Fruit fly (Drosophila melanogaster) whole organism, embryonic: ENCODE results near the gene tho2.

Source experiments
- BEAF-32 ChIP-seq: fragments of 200-800 bp; sonication (Bioruptor generic); optimal IDR thresholded peaks from 3 replicates; lab custom pipeline; 2017; ENCODE audit warnings: missing biosample characterization, missing genetic modification characterization, mild to moderate bottlenecking, moderate library complexity, missing genetic modification reagents
- CG10209 ChIP-seq: fragments of 200-800 bp; sonication (Bioruptor generic); optimal IDR thresholded peaks from 3 replicates; lab custom pipeline; 2017; ENCODE audit warnings: missing biosample characterization, mild to moderate bottlenecking, missing genetic modification characterization, missing genetic modification reagents
- CG10274 ChIP-seq: fragments of 200-800 bp; sonication (Bioruptor generic); optimal IDR thresholded peaks from 3 replicates; lab custom pipeline; 2017; ENCODE audit warnings: missing biosample characterization, mild to moderate bottlenecking, missing genetic modification characterization
- CG12236 ChIP-seq: fragments of 200-800 bp; sonication (Bioruptor generic); optimal IDR thresholded peaks from 2 replicates; lab custom pipeline; 2016; ENCODE audit warnings: missing biosample characterization, missing genetic modification characterization
- CG13424 ChIP-seq: fragments of 200-800 bp; sonication (Bioruptor generic); optimal IDR thresholded peaks from 2 replicates; lab custom pipeline; 2019; ENCODE audit warnings: missing biosample characterization, mild to moderate bottlenecking, missing genetic modification characterization, moderate library complexity
- CG13775 ChIP-seq: fragments of 200-800 bp; sonication (Bioruptor generic); optimal IDR thresholded peaks from 3 replicates; lab custom pipeline; 2017; ENCODE audit warnings: missing biosample characterization, mild to moderate bottlenecking, missing genetic modification characterization
- CG14667 ChIP-seq: fragments of 200-800 bp; sonication (Bioruptor generic); IDR thresholded peaks from 2 replicates; pipeline ENCODE4 v1.3.6; 2022; ENCODE audit warnings: missing biosample characterization, missing genetic modification characterization
- CG15514 ChIP-seq: fragments of 200-800 bp; sonication (Bioruptor generic); optimal IDR thresholded peaks from 3 replicates; lab custom pipeline; 2017; ENCODE audit warnings: missing biosample characterization, missing genetic modification characterization, mild to moderate bottlenecking, moderate library complexity, missing genetic modification reagents
- CG17612 ChIP-seq: fragments of 200-800 bp; sonication (Bioruptor generic); IDR thresholded peaks from 2 replicates; pipeline ENCODE4 v1.3.6; 2022; ENCODE audit warnings: missing biosample characterization, missing genetic modification characterization
- CG1792 ChIP-seq: fragments of 200-800 bp; sonication (Bioruptor generic); optimal IDR thresholded peaks from 2 replicates; lab custom pipeline; 2016; ENCODE audit warnings: missing biosample characterization, missing genetic modification characterization
- CG18476 ChIP-seq: fragments of 200-800 bp; sonication (Bioruptor generic); optimal IDR thresholded peaks from 2 replicates; lab custom pipeline; 2016; ENCODE audit warnings: missing biosample characterization, mild to moderate bottlenecking, missing genetic modification characterization
- CG2199 ChIP-seq: fragments of 200-800 bp; sonication (Bioruptor generic); IDR thresholded peaks from 3 replicates; pipeline ENCODE4 v1.3.6; 2022; ENCODE audit warnings: missing biosample characterization, missing genetic modification characterization
- CG32532 ChIP-seq: fragments of 200-800 bp; sonication (Bioruptor generic); IDR thresholded peaks from 2 replicates; pipeline ENCODE4 v1.3.6; 2022; ENCODE audit warnings: missing biosample characterization, missing genetic modification characterization
- CG33213 ChIP-seq: fragments of 200-800 bp; sonication (Bioruptor generic); optimal IDR thresholded peaks from 3 replicates; lab custom pipeline; 2016; ENCODE audit warnings: missing biosample characterization, missing genetic modification characterization
- CG4424 ChIP-seq: fragments of 200-800 bp; sonication (Bioruptor generic); optimal IDR thresholded peaks from 3 replicates; lab custom pipeline; 2016; ENCODE audit warnings: missing biosample characterization, missing genetic modification characterization
- CG5245 ChIP-seq: fragments of 200-800 bp; sonication (Bioruptor generic); optimal IDR thresholded peaks from 3 replicates; lab custom pipeline; 2016; ENCODE audit warnings: missing biosample characterization, missing genetic modification characterization
- CG8924 ChIP-seq: fragments of 200-800 bp; optimal IDR thresholded peaks from 3 replicates; lab custom pipeline; 2019; ENCODE audit warnings: missing biosample characterization, mild to moderate bottlenecking, missing genetic modification characterization, moderate library complexity
- CG9797 ChIP-seq: fragments of 200-800 bp; sonication (Bioruptor generic); optimal IDR thresholded peaks from 3 replicates; lab custom pipeline; 2018; ENCODE audit warnings: missing biosample characterization, mild to moderate bottlenecking, missing genetic modification characterization
- CG9932 ChIP-seq: fragments of 200-800 bp; sonication (Bioruptor generic); IDR thresholded peaks from 2 replicates; pipeline ENCODE4 v1.3.6; 2022; ENCODE audit warnings: missing biosample characterization, missing genetic modification characterization
- Doc3 ChIP-seq: fragments of 200-800 bp; sonication (Bioruptor generic); IDR thresholded peaks from 3 replicates; pipeline ENCODE4 v1.3.6; 2022; ENCODE audit warnings: missing biosample characterization, missing genetic modification characterization; ENCODE audit not compliant: partially characterized antibody
- H15 ChIP-seq: fragments of 200-800 bp; sonication (Bioruptor generic); IDR thresholded peaks from 3 replicates; pipeline ENCODE4 v1.3.6; 2022; ENCODE audit warnings: missing biosample characterization, missing genetic modification characterization
- HLH3B ChIP-seq: fragments of 200-800 bp; sonication (Bioruptor generic); IDR thresholded peaks from 2 replicates; pipeline ENCODE4 v1.3.6; 2022; ENCODE audit warnings: missing biosample characterization, missing genetic modification characterization
- HLH54F ChIP-seq: fragments of 200-800 bp; sonication (Bioruptor generic); optimal IDR thresholded peaks from 3 replicates; lab custom pipeline; 2016; ENCODE audit warnings: missing biosample characterization, missing genetic modification characterization
- HLHmδ ChIP-seq: fragments of 200-800 bp; sonication (Bioruptor generic); optimal IDR thresholded peaks from 2 replicates; lab custom pipeline; 2018; ENCODE audit warnings: missing biosample characterization, mild to moderate bottlenecking, missing genetic modification characterization, moderate library complexity
- Hsf ChIP-seq: fragments of 200-800 bp; sonication (Bioruptor generic); optimal IDR thresholded peaks from 3 replicates; lab custom pipeline; 2016; ENCODE audit warnings: missing biosample characterization, missing genetic modification characterization
- MESR4 ChIP-seq: fragments of 200-800 bp; sonication (Bioruptor generic); optimal IDR thresholded peaks from 2 replicates; lab custom pipeline; 2018; ENCODE audit warnings: missing biosample characterization, mild to moderate bottlenecking, missing genetic modification characterization, moderate library complexity
- Mad ChIP-seq: fragments of 200-800 bp; sonication (Bioruptor generic); optimal IDR thresholded peaks from 2 replicates; lab custom pipeline; 2016; ENCODE audit warnings: missing biosample characterization, missing genetic modification characterization
- Med ChIP-seq: fragments of 200-800 bp; sonication (Bioruptor generic); peaks from one replicate; lab custom pipeline; 2016; ENCODE audit warnings: missing biosample characterization, missing genetic modification characterization, mild to moderate bottlenecking, inconsistent platforms, moderate library complexity
- Ptx1 ChIP-seq: fragments of 200-800 bp; sonication (Bioruptor generic); IDR thresholded peaks from 2 replicates; pipeline ENCODE4 v1.3.6; 2022; ENCODE audit warnings: missing biosample characterization, missing genetic modification characterization
- ab ChIP-seq: fragments of 200-800 bp; sonication (Bioruptor generic); optimal IDR thresholded peaks from 2 replicates; lab custom pipeline; 2016; ENCODE audit warnings: missing biosample characterization, missing genetic modification characterization
- abd-A ChIP-seq: fragments of 200-800 bp; sonication (Bioruptor generic); optimal IDR thresholded peaks from 3 replicates; lab custom pipeline; 2019; ENCODE audit warnings: missing biosample characterization, mild to moderate bottlenecking, missing genetic modification characterization, moderate library complexity
- ara ChIP-seq: fragments of 200-800 bp; sonication (Bioruptor generic); IDR thresholded peaks from 2 replicates; pipeline ENCODE4 v1.3.6; 2022; ENCODE audit warnings: missing biosample characterization, missing genetic modification characterization
- ato ChIP-seq: fragments of 200-800 bp; sonication (Bioruptor generic); IDR thresholded peaks from 2 replicates; pipeline ENCODE4 v1.3.6; 2022; ENCODE audit warnings: missing biosample characterization, missing genetic modification characterization; ENCODE audit not compliant: partially characterized antibody
- corto ChIP-seq: fragments of 200-800 bp; sonication (Bioruptor generic); optimal IDR thresholded peaks from 2 replicates; lab custom pipeline; 2016; ENCODE audit warnings: missing biosample characterization, mild to moderate bottlenecking, missing genetic modification characterization, moderate library complexity
- crol ChIP-seq: fragments of 200-800 bp; sonication (Bioruptor generic); IDR thresholded peaks from 2 replicates; pipeline ENCODE4 v1.3.6; 2022; ENCODE audit warnings: missing biosample characterization, missing genetic modification characterization
- da ChIP-seq: fragments of 200-800 bp; sonication (Bioruptor generic); optimal IDR thresholded peaks from 2 replicates; lab custom pipeline; 2016; ENCODE audit warnings: missing biosample characterization, missing genetic modification characterization
- fd102C ChIP-seq: fragments of 200-800 bp; sonication (Bioruptor generic); optimal IDR thresholded peaks from 2 replicates; lab custom pipeline; 2018; ENCODE audit warnings: missing biosample characterization, mild to moderate bottlenecking, missing genetic modification characterization, moderate library complexity
- h ChIP-seq: fragments of >200 bp; optimal IDR thresholded peaks from 2 replicates; lab custom pipeline; 2017
- her ChIP-seq: fragments of 200-800 bp; sonication (Bioruptor generic); optimal IDR thresholded peaks from 2 replicates; lab custom pipeline; 2016; ENCODE audit warnings: missing biosample characterization, missing genetic modification characterization
- luna ChIP-seq: fragments of 200-800 bp; sonication (Bioruptor generic); optimal IDR thresholded peaks from 2 replicates; lab custom pipeline; 2016; ENCODE audit warnings: missing biosample characterization, missing genetic modification characterization
- oc ChIP-seq: fragments of 200-800 bp; sonication (Bioruptor generic); optimal IDR thresholded peaks from 2 replicates; lab custom pipeline; 2018; ENCODE audit warnings: missing biosample characterization, mild to moderate bottlenecking, missing genetic modification characterization, moderate library complexity
- pan ChIP-seq, 4 experiments: fragments of >200 bp in 3 of 4; fragments of 200-800 bp in 1 of 4; sonication (Bioruptor generic) in 1 of 4; optimal IDR thresholded peaks in 3 of 4; IDR thresholded peaks in 1 of 4; 2 replicates each; pipeline versions ENCODE4 v1.3.6 to Lab custom; 2017 to 2022; ENCODE audit warnings: missing biosample characterization in 2 of 4, missing genetic modification characterization in 2 of 4, mixed read lengths in 1 of 4
- pita ChIP-seq: fragments of 200-800 bp; sonication (Bioruptor generic); optimal IDR thresholded peaks from 2 replicates; lab custom pipeline; 2017; ENCODE audit warnings: missing biosample characterization, mild to moderate bottlenecking, missing genetic modification characterization
- rib ChIP-seq: fragments of 200-800 bp; sonication (Bioruptor generic); IDR thresholded peaks from 2 replicates; pipeline ENCODE4 v1.3.6; 2022; ENCODE audit warnings: missing biosample characterization, missing genetic modification characterization
- row ChIP-seq: fragments of 200-800 bp; sonication (Bioruptor generic); IDR thresholded peaks from 3 replicates; pipeline ENCODE4 v1.3.6; 2022; ENCODE audit warnings: missing biosample characterization, missing genetic modification characterization
- run ChIP-seq: fragments of 200-800 bp; sonication (Bioruptor generic); optimal IDR thresholded peaks from 3 replicates; lab custom pipeline; 2018; ENCODE audit warnings: missing biosample characterization, mild to moderate bottlenecking, missing genetic modification characterization
- schlank ChIP-seq: fragments of 200-800 bp; sonication (Bioruptor generic); optimal IDR thresholded peaks from 2 replicates; lab custom pipeline; 2018; ENCODE audit warnings: missing biosample characterization, mild to moderate bottlenecking, missing genetic modification characterization
- sd ChIP-seq: fragments of 200-800 bp; sonication (Bioruptor generic); optimal IDR thresholded peaks from 3 replicates; lab custom pipeline; 2018; ENCODE audit warnings: missing biosample characterization, mild to moderate bottlenecking, missing genetic modification characterization, moderate library complexity
- sim ChIP-seq: fragments of 200-800 bp; sonication (Bioruptor generic); IDR thresholded peaks from 2 replicates; pipeline ENCODE4 v1.3.6; 2022; ENCODE audit warnings: missing biosample characterization, missing genetic modification characterization
- sr ChIP-seq: fragments of 200-800 bp; sonication (Bioruptor generic); IDR thresholded peaks from 3 replicates; pipeline ENCODE4 v1.3.6; 2022; ENCODE audit warnings: missing biosample characterization, missing genetic modification characterization
- stc ChIP-seq: fragments of 200-800 bp; sonication (Bioruptor generic); IDR thresholded peaks from 2 replicates; pipeline ENCODE4 v1.3.6; 2022; ENCODE audit warnings: missing biosample characterization, missing genetic modification characterization
- trem ChIP-seq: fragments of 200-800 bp; optimal IDR thresholded peaks from 3 replicates; lab custom pipeline; 2019; ENCODE audit warnings: missing biosample characterization, mild to moderate bottlenecking, missing genetic modification characterization, moderate library complexity

tho2 gene

dm6 chr2L:2133009-2133408 lies 12.0 kb downstream of the tho2 start (continued):
- TF ChIP-seq CG8924 (tag; lab: Kevin White, UChicago) (no peak), CG12236 (GFP tag; lab: Kevin White, UChicago) (no peak), Hsf (GFP tag; lab: Kevin White, UChicago) (peak; percentile 1), her (peak; percentile 37), CG9797 (GFP tag; lab: Kevin White, UChicago) (no peak), ara (no peak), CG2199 (no peak), Doc3 (no peak), schlank (tag; lab: Kevin White, UChicago) (no peak), MESR4 (GFP tag; lab: Kevin White, UChicago) (no peak), pita (no peak), Ptx1 (GFP tag; lab: Robert Waterston, UW) (0 out of 2 replicates have a peak, but pooled peaks have one; percentile 20), luna (GFP tag; lab: Kevin White, UChicago) (no peak), trem (no peak), run (tag; lab: Kevin White, UChicago) (peak; percentile 64), Med (GFP tag; lab: Kevin White, UChicago) (peak; percentile 84), CG32532 (GFP tag; lab: Robert Waterston, UW) (no peak; the same call in 1 of the 2 replicates), da (GFP tag; lab: Kevin White, UChicago) (no peak), abd-A (tag; lab: Kevin White, UChicago) (no peak), CG33213 (GFP tag; lab: Kevin White, UChicago) (no peak), CG13775 (GFP tag; lab: Kevin White, UChicago) (no peak), HLH54F (GFP tag; lab: Kevin White, UChicago) (peak; percentile 23), HLH3B (no peak), sd (tag; lab: Kevin White, UChicago) (no peak), ato (GFP tag; lab: Robert Waterston, UW) (no peak), CG1792 (GFP tag; lab: Kevin White, UChicago) (peak; percentile 46), CG10274 (GFP tag; lab: Kevin White, UChicago) (peak; percentile 98), crol (GFP tag; lab: Robert Waterston, UW) (no peak), CG17612 (GFP tag; lab: Robert Waterston, UW) (no peak), H15 (GFP tag; lab: Robert Waterston, UW) (no peak), sr (GFP tag; lab: Robert Waterston, UW) (no peak), oc (no peak), CG5245 (GFP tag; lab: Kevin White, UChicago) (no peak), HLHmδ (GFP tag; lab: Kevin White, UChicago) (no peak), row (GFP tag; lab: Robert Waterston, UW) (peak; percentile 64; the same call in 1 of the 3 replicates), CG14667 (no peak), h (lab: Kevin White, UChicago) (no peak), CG13424 (no peak), BEAF-32 (GFP tag; lab: Kevin White, UChicago) (no peak), ab (GFP tag; lab: Kevin White, UChicago) (no peak), CG9932 (GFP tag; lab: Robert Waterston, UW) (peak; percentile 23; the same call in 1 of the 2 replicates), fd102C (no peak), CG10209 (no peak), CG18476 (no peak), stc (GFP tag; lab: Robert Waterston, UW) (no peak), rib (no peak), CG15514 (GFP tag; lab: Kevin White, UChicago) (peak; percentile 15), pan (optimal IDR thresholded peaks at IDR 0.05; lab: Kevin White, UChicago) (no peak), pan (GFP tag; optimal IDR thresholded peaks at IDR 0.05 in 1 of 2, IDR thresholded peaks at IDR 0.05 in 1 of 2) (peak in 1 of 2 experiments; percentile 22), corto (GFP tag; lab: Kevin White, UChicago) (no peak), CG4424 (GFP tag; lab: Kevin White, UChicago) (no peak), sim (no peak), Mad (no peak)
